In the genomic region with DNA sequence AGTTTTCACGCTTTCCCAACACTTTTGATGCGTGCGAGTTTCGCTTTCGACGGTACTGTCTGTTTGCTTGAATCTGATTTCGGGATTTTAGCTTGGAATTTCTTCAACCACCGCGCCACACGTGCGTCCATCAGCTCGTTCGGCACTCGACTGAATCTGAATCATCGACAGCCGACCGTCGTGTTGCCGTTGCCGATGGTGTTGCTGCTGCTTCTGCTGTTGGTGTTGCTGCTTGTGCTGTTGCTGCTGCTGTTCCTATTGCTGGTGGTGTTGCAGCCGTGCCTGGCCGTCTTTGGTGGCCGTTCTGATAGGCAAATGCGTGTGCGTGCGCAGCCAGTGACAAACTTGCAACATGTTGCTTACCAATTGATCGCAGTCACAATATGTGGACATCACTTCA, we compare ENCODE assay signal across 1 fruit fly cellular context.
TF ChIP-seq lines count a peak whose summit lies in the region.

Gene Wnt4, minus strand, starts transcription at position 155 of the 400 bp plus-strand sequence.

TF ChIP-seq in whole organism, embryonic, 481 proteins besides CTCF, POLR2A, EP300 and RAD21 (continued from another document and continues in another):
- TF ChIP-seq CG10321 (GFP tag; IDR thresholded peaks at IDR 0.05; lab: Robert Waterston, UW) (no peak), CG1832 (GFP tag; optimal IDR thresholded peaks at IDR 0.05; lab: Kevin White, UChicago) (no peak), slp2 (GFP tag; optimal IDR thresholded peaks at IDR 0.05; lab: Kevin White, UChicago) (no peak), btn (GFP tag; optimal IDR thresholded peaks at IDR 0.05; lab: Kevin White, UChicago) (no peak), Myb (GFP tag; optimal IDR thresholded peaks at IDR 0.05; lab: Kevin White, UChicago) (no peak), CG1602 (GFP tag; optimal IDR thresholded peaks at IDR 0.05; lab: Kevin White, UChicago) (no peak), Deaf1 (tag; optimal IDR thresholded peaks at IDR 0.05; lab: Kevin White, UChicago) (peak; percentile 98), CG7987 (GFP tag; optimal IDR thresholded peaks at IDR 0.05; lab: Kevin White, UChicago) (no peak), CG15073 (GFP tag; optimal IDR thresholded peaks at IDR 0.05; lab: Kevin White, UChicago) (no peak), sob (GFP tag; IDR thresholded peaks at IDR 0.05; lab: Robert Waterston, UW) (no peak), chif (GFP tag; optimal IDR thresholded peaks at IDR 0.05; lab: Kevin White, UChicago) (no peak), CG2199 (GFP tag; IDR thresholded peaks at IDR 0.05; lab: Robert Waterston, UW) (peak; percentile 79; the same call in 2 of the 3 replicates), CG3838 (GFP tag; optimal IDR thresholded peaks at IDR 0.05; lab: Kevin White, UChicago) (no peak), Asciz (GFP tag; optimal IDR thresholded peaks at IDR 0.05; lab: Kevin White, UChicago) (no peak), CG12071 (GFP tag; optimal IDR thresholded peaks at IDR 0.05; lab: Kevin White, UChicago) (peak; percentile 20), CG6854 (GFP tag; optimal IDR thresholded peaks at IDR 0.05; lab: Kevin White, UChicago) (no peak), CG13296 (GFP tag; optimal IDR thresholded peaks at IDR 0.05; lab: Kevin White, UChicago) (no peak), pfk (GFP tag; optimal IDR thresholded peaks at IDR 0.05; lab: Kevin White, UChicago) (no peak), CG34376 (GFP tag; optimal IDR thresholded peaks at IDR 0.05; lab: Kevin White, UChicago) (no peak), cad (GFP tag; optimal IDR thresholded peaks at IDR 0.05; lab: Kevin White, UChicago) (no peak), CG31365 (tag; optimal IDR thresholded peaks at IDR 0.05; lab: Kevin White, UChicago) (no peak), CG2129 (GFP tag; IDR thresholded peaks at IDR 0.05; lab: Robert Waterston, UW; ENCODE audit: partially characterized antibody) (no peak), kni (GFP tag; optimal IDR thresholded peaks at IDR 0.05; lab: Kevin White, UChicago) (peak; percentile 14), CG10959 (GFP tag; IDR thresholded peaks at IDR 0.05; lab: Robert Waterston, UW) (no peak), trh (GFP tag; optimal IDR thresholded peaks at IDR 0.05; lab: Kevin White, UChicago) (no peak), CG17612 (GFP tag; IDR thresholded peaks at IDR 0.05; lab: Robert Waterston, UW) (no peak), CG8388 (GFP tag; optimal IDR thresholded peaks at IDR 0.05; lab: Kevin White, UChicago) (no peak), caup (GFP tag; optimal IDR thresholded peaks at IDR 0.05; lab: Kevin White, UChicago; ENCODE audit: severe bottlenecking) (no peak), hb (GFP tag; IDR thresholded peaks at IDR 0.05; lab: Robert Waterston, UW; ENCODE audit: partially characterized antibody) (no peak), CG18619 (GFP tag; optimal IDR thresholded peaks at IDR 0.05; lab: Kevin White, UChicago) (no peak), lab (GFP tag; optimal IDR thresholded peaks at IDR 0.05; lab: Kevin White, UChicago) (peak; percentile 1), Scr (GFP tag; IDR thresholded peaks at IDR 0.05; lab: Robert Waterston, UW; ENCODE audit: partially characterized antibody) (no peak), Gug (GFP tag; IDR thresholded peaks at IDR 0.05; lab: Robert Waterston, UW) (no peak), Sox102F (GFP tag; optimal IDR thresholded peaks at IDR 0.05; lab: Kevin White, UChicago) (no peak), gfzf (GFP tag; optimal IDR thresholded peaks at IDR 0.05; lab: Kevin White, UChicago) (no peak), CG15011 (GFP tag; optimal IDR thresholded peaks at IDR 0.05; lab: Kevin White, UChicago) (no peak), pb (GFP tag; optimal IDR thresholded peaks at IDR 0.05; lab: Kevin White, UChicago) (no peak), amos (GFP tag; IDR thresholded peaks at IDR 0.05; lab: Robert Waterston, UW; ENCODE audit: partially characterized antibody) (no peak; the same call in 1 of the 2 replicates), croc (GFP tag; conservative IDR thresholded peaks at IDR 0.05; lab: Robert Waterston, UW) (no peak), CG32772 (GFP tag; IDR thresholded peaks at IDR 0.05; lab: Robert Waterston, UW) (no peak), CG14014 (GFP tag; IDR thresholded peaks at IDR 0.05; lab: Robert Waterston, UW) (no peak), phol (tag; optimal IDR thresholded peaks at IDR 0.05; lab: Kevin White, UChicago) (no peak), gsb-n (tag; optimal IDR thresholded peaks at IDR 0.05; lab: Kevin White, UChicago) (no peak), CG16863 (GFP tag; optimal IDR thresholded peaks at IDR 0.05; lab: Kevin White, UChicago) (no peak), Dip3 (GFP tag; optimal IDR thresholded peaks at IDR 0.05; lab: Kevin White, UChicago) (no peak), CG32532 (GFP tag; IDR thresholded peaks at IDR 0.05; lab: Robert Waterston, UW) (no peak), tgo (GFP tag; IDR thresholded peaks at IDR 0.05; lab: Robert Waterston, UW) (no peak), D19A (tag; optimal IDR thresholded peaks at IDR 0.05; lab: Kevin White, UChicago) (no peak), MBD-R2 (GFP tag; IDR thresholded peaks at IDR 0.05; lab: Robert Waterston, UW) (no peak), bowl (GFP tag; IDR thresholded peaks at IDR 0.05; lab: Robert Waterston, UW) (no peak), Hr51 (GFP tag; optimal IDR thresholded peaks at IDR 0.05; lab: Kevin White, UChicago) (no peak), CG2202 (tag; optimal IDR thresholded peaks at IDR 0.05; lab: Kevin White, UChicago) (peak; percentile 25), CG30431 (GFP tag; optimal IDR thresholded peaks at IDR 0.05; lab: Kevin White, UChicago) (no peak), prd (optimal IDR thresholded peaks at IDR 0.05; lab: Kevin White, UChicago) (no peak), prd (GFP tag; IDR thresholded peaks at IDR 0.05; lab: Robert Waterston, UW) (no peak), Fer3 (tag; optimal IDR thresholded peaks at IDR 0.05; lab: Kevin White, UChicago) (no peak), CG4820 (GFP tag; optimal IDR thresholded peaks at IDR 0.05; lab: Kevin White, UChicago) (no peak), Ets97D (GFP tag; optimal IDR thresholded peaks at IDR 0.05; lab: Kevin White, UChicago) (peak; percentile 10), ab (GFP tag; optimal IDR thresholded peaks at IDR 0.05; lab: Kevin White, UChicago) (no peak), CG9876 (GFP tag; optimal IDR thresholded peaks at IDR 0.05; lab: Kevin White, UChicago) (no peak), lola (GFP tag; optimal IDR thresholded peaks at IDR 0.05; lab: Kevin White, UChicago) (no peak), CG6689 (GFP tag; IDR thresholded peaks at IDR 0.05; lab: Robert Waterston, UW) (0 out of 2 replicates have a peak, but pooled peaks have one; percentile 9), zfh2 (GFP tag; optimal IDR thresholded peaks at IDR 0.05; lab: Kevin White, UChicago) (no peak), Lim3 (GFP tag; IDR thresholded peaks at IDR 0.05; lab: Robert Waterston, UW) (no peak), sug (tag; optimal IDR thresholded peaks at IDR 0.05; lab: Kevin White, UChicago) (no peak), gce (GFP tag; IDR thresholded peaks at IDR 0.05; lab: Robert Waterston, UW) (no peak), CG18262 (tag; optimal IDR thresholded peaks at IDR 0.05; lab: Kevin White, UChicago) (no peak), CG14441 (GFP tag; IDR thresholded peaks at IDR 0.05; lab: Robert Waterston, UW) (no peak), CG11504 (tag; optimal IDR thresholded peaks at IDR 0.05; lab: Kevin White, UChicago) (peak; percentile 100), sc (optimal IDR thresholded peaks at IDR 0.05; lab: Kevin White, UChicago) (no peak), sc (GFP tag; optimal IDR thresholded peaks at IDR 0.05; lab: Kevin White, UChicago) (no peak), Drgx (GFP tag; IDR thresholded peaks at IDR 0.05; lab: Robert Waterston, UW) (no peak), CG9932 (GFP tag; IDR thresholded peaks at IDR 0.05; lab: Robert Waterston, UW) (no peak), CG33213 (GFP tag; optimal IDR thresholded peaks at IDR 0.05; lab: Kevin White, UChicago) (no peak), zf30C (GFP tag; optimal IDR thresholded peaks at IDR 0.05; lab: Kevin White, UChicago) (no peak), CG13424 (tag; optimal IDR thresholded peaks at IDR 0.05; lab: Kevin White, UChicago) (no peak), da (GFP tag; optimal IDR thresholded peaks at IDR 0.05; lab: Kevin White, UChicago) (no peak), zen (tag; optimal IDR thresholded peaks at IDR 0.05; lab: Kevin White, UChicago) (no peak), CG13287 (GFP tag; IDR thresholded peaks at IDR 0.05; lab: Robert Waterston, UW; ENCODE audit: partially characterized antibody) (no peak; the same call in 1 of the 2 replicates), z (GFP tag; IDR thresholded peaks at IDR 0.05; lab: Robert Waterston, UW) (0 out of 3 replicates have a peak, but pooled peaks have one; percentile 15), emc (GFP tag; optimal IDR thresholded peaks at IDR 0.05; lab: Kevin White, UChicago) (no peak), CG31224 (GFP tag; IDR thresholded peaks at IDR 0.05; lab: Robert Waterston, UW) (no peak), pum (GFP tag; optimal IDR thresholded peaks at IDR 0.05; lab: Kevin White, UChicago) (no peak), bab2 (GFP tag; optimal IDR thresholded peaks at IDR 0.05; lab: Kevin White, UChicago) (no peak), mam (GFP tag; optimal IDR thresholded peaks at IDR 0.05; lab: Kevin White, UChicago) (no peak), CG17912 (GFP tag; optimal IDR thresholded peaks at IDR 0.05; lab: Kevin White, UChicago) (no peak), CG11696 (GFP tag; IDR thresholded peaks at IDR 0.05; lab: Robert Waterston, UW) (0 out of 2 replicates have a peak, but pooled peaks have one; percentile 36), CG9797 (GFP tag; optimal IDR thresholded peaks at IDR 0.05; lab: Kevin White, UChicago) (no peak), Pdp1 (GFP tag; optimal IDR thresholded peaks at IDR 0.05; lab: Kevin White, UChicago) (no peak), Sin3A (optimal IDR thresholded peaks at IDR 0.05; lab: Kevin White, UChicago) (no peak), Hr78 (GFP tag; optimal IDR thresholded peaks at IDR 0.05; lab: Kevin White, UChicago) (no peak), CG4854 (GFP tag; optimal IDR thresholded peaks at IDR 0.05; lab: Kevin White, UChicago) (no peak), Elba2 (GFP tag; optimal IDR thresholded peaks at IDR 0.05; lab: Kevin White, UChicago) (no peak), Usf (GFP tag; optimal IDR thresholded peaks at IDR 0.05; lab: Kevin White, UChicago) (no peak), CG1792 (GFP tag; optimal IDR thresholded peaks at IDR 0.05; lab: Kevin White, UChicago) (no peak), stwl (tag; optimal IDR thresholded peaks at IDR 0.05; lab: Kevin White, UChicago) (peak; percentile 89), CG9609 (GFP tag; optimal IDR thresholded peaks at IDR 0.05; lab: Kevin White, UChicago) (no peak), gt (GFP tag; IDR thresholded peaks at IDR 0.05; lab: Robert Waterston, UW) (no peak), CG2712 (tag; optimal IDR thresholded peaks at IDR 0.05; lab: Kevin White, UChicago) (peak; percentile 26), BEAF-32 (GFP tag; optimal IDR thresholded peaks at IDR 0.05; lab: Kevin White, UChicago) (no peak), CG6254 (GFP tag; optimal IDR thresholded peaks at IDR 0.05; lab: Kevin White, UChicago) (peak; percentile 10), NFAT (GFP tag; IDR thresholded peaks at IDR 0.05; lab: Robert Waterston, UW) (0 out of 2 replicates have a peak, but pooled peaks have one; percentile 16), shn (GFP tag; optimal IDR thresholded peaks at IDR 0.05; lab: Kevin White, UChicago) (no peak), CG12299 (tag; optimal IDR thresholded peaks at IDR 0.05; lab: Kevin White, UChicago) (no peak), Bteb2 (GFP tag; optimal IDR thresholded peaks at IDR 0.05; lab: Kevin White, UChicago) (no peak), vfl (GFP tag; optimal IDR thresholded peaks at IDR 0.05; lab: Kevin White, UChicago) (no peak), sens-2 (GFP tag; IDR thresholded peaks at IDR 0.05; lab: Robert Waterston, UW) (no peak), slou (GFP tag; optimal IDR thresholded peaks at IDR 0.05; lab: Kevin White, UChicago) (no peak), oc (tag; optimal IDR thresholded peaks at IDR 0.05; lab: Kevin White, UChicago) (peak; percentile 11), unpg (GFP tag; optimal IDR thresholded peaks at IDR 0.05; lab: Kevin White, UChicago) (no peak), CG3407 (GFP tag; optimal IDR thresholded peaks at IDR 0.05; lab: Kevin White, UChicago) (peak; percentile 35), CG1233 (GFP tag; optimal IDR thresholded peaks at IDR 0.05; lab: Kevin White, UChicago) (no peak), CG4730 (GFP tag; IDR thresholded peaks at IDR 0.05; lab: Robert Waterston, UW) (no peak), CG17186 (GFP tag; optimal IDR thresholded peaks at IDR 0.05; lab: Kevin White, UChicago) (no peak), mld (GFP tag; IDR thresholded peaks at IDR 0.05; lab: Robert Waterston, UW; ENCODE audit: partially characterized antibody) (no peak), gro (GFP tag; optimal IDR thresholded peaks at IDR 0.05; lab: Kevin White, UChicago) (no peak), HHEX (GFP tag; optimal IDR thresholded peaks at IDR 0.05; lab: Kevin White, UChicago) (no peak), Trl (optimal IDR thresholded peaks at IDR 0.05; lab: Kevin White, UChicago) (no peak), Trl (GFP tag; optimal IDR thresholded peaks at IDR 0.05; lab: Kevin White, UChicago) (no peak), CG18599 (GFP tag; optimal IDR thresholded peaks at IDR 0.05; lab: Kevin White, UChicago) (no peak), cwo (GFP tag; optimal IDR thresholded peaks at IDR 0.05; lab: Kevin White, UChicago) (no peak), Stat92E (GFP tag; optimal IDR thresholded peaks at IDR 0.05; lab: Kevin White, UChicago) (no peak), sima (GFP tag; optimal IDR thresholded peaks at IDR 0.05; lab: Kevin White, UChicago) (no peak), Aef1 (GFP tag; IDR thresholded peaks at IDR 0.05; lab: Robert Waterston, UW) (no peak), luna (GFP tag; optimal IDR thresholded peaks at IDR 0.05; lab: Kevin White, UChicago) (no peak), sd (tag; optimal IDR thresholded peaks at IDR 0.05; lab: Kevin White, UChicago) (peak; percentile 26), Atf-2 (GFP tag; optimal IDR thresholded peaks at IDR 0.05; lab: Kevin White, UChicago) (no peak), org-1 (GFP tag; optimal IDR thresholded peaks at IDR 0.05; lab: Kevin White, UChicago) (no peak), HmgZ (tag; optimal IDR thresholded peaks at IDR 0.05; lab: Kevin White, UChicago) (no peak), CG15479 (GFP tag; optimal IDR thresholded peaks at IDR 0.05; lab: Kevin White, UChicago) (no peak), CG8765 (GFP tag; IDR thresholded peaks at IDR 0.05; lab: Robert Waterston, UW) (no peak), bigmax (GFP tag; optimal IDR thresholded peaks at IDR 0.05; lab: Kevin White, UChicago) (no peak)
